Worm (Caenorhabditis elegans) whole organism, young adult: ENCODE results near the gene F36H5.17.

ENCODE experiments used
- B0261.1 ChIP-seq: sonication (generic microtip); optimal IDR thresholded peaks from 2 replicates; lab custom pipeline; 2016; ENCODE audit warnings: mild to moderate bottlenecking, missing genetic modification characterization, moderate library complexity, missing compliant biosample characterization
- Y53F4B.3 ChIP-seq: fragments of 200-800 bp; sonication (Bioruptor generic); IDR thresholded peaks from 2 replicates; pipeline ENCODE4 v1.3.6; 2022; ENCODE audit warnings: missing genetic modification reagents, missing genetic modification characterization, missing compliant biosample characterization
- attf-3 ChIP-seq: fragments of 200-800 bp; sonication (Bioruptor generic); conservative IDR thresholded peaks from 2 replicates; pipeline ENCODE4 v1.3.6; 2022; ENCODE audit warnings: missing genetic modification reagents, missing genetic modification characterization, missing compliant biosample characterization
- pha-4 ChIP-seq: fragments of 150-350 bp; sonication (generic microtip); optimal IDR thresholded peaks from 2 replicates; lab custom pipeline; 2014; ENCODE audit warnings: missing biosample characterization, missing genetic modification reagents, missing genetic modification characterization
- unc-130 ChIP-seq: sonication (generic microtip); optimal IDR thresholded peaks from 2 replicates; lab custom pipeline; 2016; ENCODE audit warnings: missing genetic modification reagents, missing genetic modification characterization, missing compliant biosample characterization

ce11 chrII:1728253-1728652 lies 27.7 kb downstream of the F36H5.17 start, which contains the start of gene btb-9:
- TF ChIP-seq pha-4 (no peak), attf-3 (no peak), Y53F4B.3 (GFP tag; lab: Robert Waterston, UW) (no peak), B0261.1 (tag; lab: Kevin White, UChicago) (no peak), unc-130 (GFP tag; lab: Kevin White, UChicago) (no peak)
